Fruit fly (Drosophila melanogaster): Measurements from ENCODE around the gene app.

DNA sequence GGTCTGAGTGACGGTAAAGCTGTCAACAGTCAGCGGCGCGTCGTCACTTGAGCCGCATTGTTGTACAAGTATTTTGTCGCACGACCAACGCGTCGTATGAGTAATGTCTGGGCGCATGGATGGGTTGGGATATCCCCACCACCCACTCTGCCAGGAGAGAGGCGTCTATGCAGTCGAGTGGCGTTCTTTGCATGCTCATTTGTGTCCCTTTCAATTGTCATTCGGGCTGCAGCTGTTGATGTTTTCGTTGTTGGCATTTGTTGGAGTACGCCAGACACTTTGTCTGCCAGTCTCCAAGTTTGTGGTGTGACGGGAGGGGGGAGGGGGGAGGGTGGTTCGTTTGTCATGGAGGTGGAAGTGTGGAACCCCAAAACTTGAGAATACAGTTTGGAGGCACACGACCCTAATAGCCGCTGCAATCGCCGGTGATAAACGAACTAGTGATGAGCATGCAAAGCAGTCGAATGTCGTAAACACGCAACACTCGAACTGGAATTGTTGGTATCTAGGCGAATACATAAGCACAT is 104.4 kb downstream of the app start:
- TF ChIP-seq Oli (tag; optimal IDR thresholded peaks at IDR 0.05) (no peak), Ptx1 (GFP tag; IDR thresholded peaks at IDR 0.05) (no peak), D19A (tag; optimal IDR thresholded peaks at IDR 0.05) (no peak)

Data from whole organism, embryonic.